Fruit fly (Drosophila melanogaster) whole organism, larva: ENCODE data around the gene CG43063.
A peak's percentile ranks its signal among the peaks of the same experiment; 100 is the strongest.

Experiments used
- noc ChIP-seq: fragments of 200-800 bp; sonication (Bioruptor generic); optimal IDR thresholded peaks from 3 replicates; lab custom pipeline; 2019; ENCODE audit warnings: missing biosample characterization, mild to moderate bottlenecking, missing genetic modification characterization, moderate library complexity

The CG43063 gene

dm6 chr3R:13068022-13068421 lies 18.0 kb upstream of the CG43063 start:
- TF ChIP-seq noc, result peak; percentile 69

dm6 chr3R:13070011-13070619 lies 15.9 kb upstream of the CG43063 start:
- TF ChIP-seq noc, result no peak

DNA sequence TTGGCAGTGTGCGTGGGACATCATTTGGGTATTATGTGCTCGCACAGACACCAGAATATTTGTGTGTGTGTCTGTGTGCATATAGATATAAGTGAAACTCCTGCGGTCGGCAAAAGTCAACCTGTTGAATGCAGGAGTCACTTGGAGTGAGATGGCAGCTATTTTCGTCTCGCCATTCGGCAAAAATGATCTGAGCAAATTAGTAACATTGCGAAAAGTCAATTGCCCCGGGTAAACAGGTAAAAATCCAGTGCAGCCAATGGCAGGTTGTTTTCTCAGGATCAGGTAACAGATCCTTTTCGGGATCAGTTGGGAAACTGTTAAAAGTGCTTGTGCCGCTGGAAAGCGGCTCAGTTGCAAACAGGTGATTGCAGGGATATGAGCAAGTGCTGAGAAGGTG lies 14.0 kb upstream of the CG43063 start:
- TF ChIP-seq noc, result no peak

dm6 chr3R:13073174-13073573 lies 12.8 kb upstream of the CG43063 start:
- TF ChIP-seq noc, result no peak

dm6 chr3R:13074588-13074987 lies 11.4 kb upstream of the CG43063 start:
- TF ChIP-seq noc, result no peak

dm6 chr3R:13075728-13076127 lies 10.3 kb upstream of the CG43063 start:
- TF ChIP-seq noc, result no peak

dm6 chr3R:13077262-13077661 lies 8.8 kb upstream of the CG43063 start:
- no peak for TF ChIP-seq noc

- TF ChIP-seq noc, result no peak
These were observed 7.8 kb upstream of the CG43063 start for dm6 chr3R:13078263-13078662.

DNA sequence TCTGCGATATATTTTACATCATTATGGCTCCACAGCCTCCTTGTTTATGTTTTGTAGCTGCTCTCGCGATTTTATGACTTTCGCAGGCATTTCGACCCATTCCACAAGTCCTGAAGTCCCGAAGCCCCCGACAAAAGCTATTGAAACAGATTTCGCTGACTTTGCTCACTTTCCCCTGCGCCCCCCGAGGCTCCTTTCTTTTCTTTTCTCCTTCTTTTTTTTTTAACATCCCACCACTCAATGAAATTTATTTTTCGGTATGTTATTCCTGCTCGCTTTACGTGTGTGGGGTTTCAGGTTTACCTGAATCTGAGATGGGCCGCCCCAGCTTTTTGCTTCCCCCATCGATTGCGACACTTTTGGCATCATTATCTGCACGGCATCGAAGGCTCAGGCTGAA lies 3.6 kb upstream of the CG43063 start:
- no peak for TF ChIP-seq noc

DNA sequence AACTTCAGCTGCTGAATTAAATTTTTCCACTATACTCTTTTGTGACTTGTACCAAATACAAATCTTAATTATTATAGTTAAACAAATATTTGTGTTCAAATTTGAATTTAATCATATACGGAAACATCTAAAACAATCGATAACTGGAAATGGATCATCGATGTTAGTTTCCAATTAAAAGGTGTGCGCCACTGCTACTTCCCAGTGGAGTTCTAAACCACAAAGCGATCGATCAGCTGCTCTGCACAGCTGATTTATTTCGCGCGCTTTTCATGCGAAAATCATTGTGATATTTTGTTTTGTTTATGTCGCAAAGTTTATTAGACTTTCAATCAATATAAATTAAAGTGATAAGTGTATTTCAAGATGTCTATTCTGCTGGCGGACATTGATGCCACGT lies 2.4 kb downstream of the CG43063 start, which contains the start of gene timeout:
Gene timeout (plus strand): TSS at position 257 of the 400 bp plus-strand sequence.
- no peak for TF ChIP-seq noc

dm6 chr3R:13088942-13089341 lies 2.9 kb downstream of the CG43063 start, which contains the start of gene CG34308:
Gene CG34308 (plus strand): TSS chr3R:13089242.
- TF ChIP-seq noc, result no peak

dm6 chr3R:13091666-13092065 lies 5.6 kb downstream of the CG43063 start:
- no peak for TF ChIP-seq noc

DNA sequence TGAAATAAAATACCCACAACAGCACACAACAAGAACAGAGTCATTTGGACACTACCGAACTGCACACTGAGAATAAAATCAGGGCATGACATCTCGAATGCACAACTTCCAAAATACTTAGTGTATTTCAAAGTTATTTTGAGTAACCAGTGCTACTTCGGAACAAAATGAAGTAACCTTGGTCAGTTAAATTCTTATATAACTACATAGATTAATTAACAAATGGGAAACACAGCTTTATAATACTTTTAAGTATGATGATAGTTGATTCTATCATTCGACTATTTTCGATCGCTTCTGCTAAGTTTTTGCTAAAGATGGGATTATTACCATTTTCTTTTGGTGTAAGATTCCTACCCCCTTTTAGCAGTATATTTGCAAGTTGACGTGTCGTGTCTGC lies 31.7 kb downstream of the CG43063 start:
- TF ChIP-seq noc, result no peak

- TF ChIP-seq noc, result no peak
These were observed 42.9 kb downstream of the CG43063 start for dm6 chr3R:13128932-13129331.
